Fruit fly (Drosophila melanogaster) whole organism, pupa: Measurements from ENCODE around the gene Srr.

Experiments
- CG8301 ChIP-seq: fragments of 200-800 bp; sonication (Bioruptor generic); optimal IDR thresholded peaks from 2 replicates; lab custom pipeline; 2018; ENCODE audit warnings: missing biosample characterization, mild to moderate bottlenecking, missing genetic modification characterization
- EcR ChIP-seq: fragments of 200-800 bp; sonication (Bioruptor generic); optimal IDR thresholded peaks from 3 replicates; lab custom pipeline; 2019; ENCODE audit warnings: missing biosample characterization, missing genetic modification characterization, mild to moderate bottlenecking, moderate library complexity, missing genetic modification reagents
- Snoo ChIP-seq: fragments of 200-800 bp; sonication (Bioruptor generic); optimal IDR thresholded peaks from 3 replicates; lab custom pipeline; 2017; ENCODE audit warnings: missing biosample characterization, mild to moderate bottlenecking, missing genetic modification characterization, inconsistent platforms
- gl ChIP-seq: fragments of 200-800 bp; sonication (Bioruptor generic); optimal IDR thresholded peaks from 2 replicates; lab custom pipeline; 2018; ENCODE audit warnings: missing biosample characterization, mild to moderate bottlenecking, missing genetic modification characterization

- TF ChIP-seq EcR (GFP tag; lab: Kevin White, UChicago) (no peak), CG8301 (tag; lab: Kevin White, UChicago) (peak; percentile 21), Snoo (tag; lab: Kevin White, UChicago) (peak; percentile 16), gl (tag; lab: Kevin White, UChicago) (no peak)
Measured at dm6 chr3R:9346539-9346938, 18.7 kb upstream of the Srr start.
